Fruit fly (Drosophila melanogaster) whole organism, embryonic: ENCODE results near the gene Sik2.

ENCODE experiments used
- CG10209 ChIP-seq: fragments of 200-800 bp; sonication (Bioruptor generic); optimal IDR thresholded peaks from 3 replicates; lab custom pipeline; 2017; ENCODE audit warnings: missing biosample characterization, mild to moderate bottlenecking, missing genetic modification characterization, missing genetic modification reagents
- CG10462 ChIP-seq: fragments of 200-800 bp; sonication (Bioruptor generic); optimal IDR thresholded peaks from 2 replicates; lab custom pipeline; 2016; ENCODE audit warnings: missing biosample characterization, missing genetic modification characterization
- CG10543 ChIP-seq: fragments of 200-800 bp; sonication (Bioruptor generic); optimal IDR thresholded peaks from 3 replicates; lab custom pipeline; 2017; ENCODE audit warnings: missing biosample characterization, mild to moderate bottlenecking, missing genetic modification characterization, moderate library complexity
- CG10654 ChIP-seq: fragments of 200-800 bp; sonication (Bioruptor generic); optimal IDR thresholded peaks from 2 replicates; lab custom pipeline; 2016; ENCODE audit warnings: missing biosample characterization, missing genetic modification characterization
- CG10979 ChIP-seq: fragments of 200-800 bp; sonication (Bioruptor generic); optimal IDR thresholded peaks from 2 replicates; lab custom pipeline; 2018; ENCODE audit warnings: missing biosample characterization, mild to moderate bottlenecking, missing genetic modification characterization, moderate library complexity
- CG13624 ChIP-seq: fragments of 200-800 bp; sonication (Bioruptor generic); optimal IDR thresholded peaks from 2 replicates; lab custom pipeline; 2016; ENCODE audit warnings: missing biosample characterization, missing genetic modification characterization
- CG14441 ChIP-seq: fragments of 200-800 bp; sonication (Bioruptor generic); IDR thresholded peaks from 2 replicates; pipeline ENCODE4 v1.3.6; 2022; ENCODE audit warnings: missing biosample characterization, missing genetic modification characterization
- CG15514 ChIP-seq: fragments of 200-800 bp; sonication (Bioruptor generic); optimal IDR thresholded peaks from 3 replicates; lab custom pipeline; 2017; ENCODE audit warnings: missing biosample characterization, missing genetic modification characterization, mild to moderate bottlenecking, moderate library complexity, missing genetic modification reagents
- CG15601 ChIP-seq: fragments of 200-800 bp; sonication (Bioruptor generic); optimal IDR thresholded peaks from 3 replicates; lab custom pipeline; 2019; ENCODE audit warnings: missing biosample characterization, mild to moderate bottlenecking, missing genetic modification characterization, moderate library complexity
- CG17385 ChIP-seq: fragments of 200-800 bp; sonication (Bioruptor generic); optimal IDR thresholded peaks from 3 replicates; lab custom pipeline; 2018; ENCODE audit warnings: missing biosample characterization, mild to moderate bottlenecking, missing genetic modification characterization
- CG17802 ChIP-seq: fragments of 200-800 bp; sonication (Bioruptor generic); optimal IDR thresholded peaks from 2 replicates; lab custom pipeline; 2018; ENCODE audit warnings: missing biosample characterization, mild to moderate bottlenecking, missing genetic modification characterization, moderate library complexity
- CG1792 ChIP-seq: fragments of 200-800 bp; sonication (Bioruptor generic); optimal IDR thresholded peaks from 2 replicates; lab custom pipeline; 2016; ENCODE audit warnings: missing biosample characterization, missing genetic modification characterization
- CG1832 ChIP-seq: fragments of 200-800 bp; sonication (Bioruptor generic); optimal IDR thresholded peaks from 2 replicates; lab custom pipeline; 2017; ENCODE audit warnings: missing biosample characterization, mild to moderate bottlenecking, missing genetic modification characterization, inconsistent platforms
- CG3065 ChIP-seq: fragments of 200-800 bp; sonication (Bioruptor generic); optimal IDR thresholded peaks from 2 replicates; lab custom pipeline; 2016; ENCODE audit warnings: missing biosample characterization, missing genetic modification characterization
- CG33213 ChIP-seq: fragments of 200-800 bp; sonication (Bioruptor generic); optimal IDR thresholded peaks from 3 replicates; lab custom pipeline; 2016; ENCODE audit warnings: missing biosample characterization, missing genetic modification characterization
- CG33557 ChIP-seq: fragments of 200-800 bp; sonication (Bioruptor generic); optimal IDR thresholded peaks from 2 replicates; lab custom pipeline; 2019; ENCODE audit warnings: missing biosample characterization, mild to moderate bottlenecking, missing genetic modification characterization, moderate library complexity
- CG3726 ChIP-seq: fragments of 200-800 bp; sonication (Bioruptor generic); IDR thresholded peaks from 3 replicates; pipeline ENCODE4, ENCODE4 v1.3.6; 2022; ENCODE audit warnings: missing biosample characterization, missing genetic modification characterization
- CG3838 ChIP-seq: fragments of 200-800 bp; sonication (Bioruptor generic); optimal IDR thresholded peaks from 3 replicates; lab custom pipeline; 2016; ENCODE audit warnings: missing biosample characterization, missing genetic modification characterization
- CG4328 ChIP-seq: fragments of 200-800 bp; sonication (Bioruptor generic); optimal IDR thresholded peaks from 3 replicates; lab custom pipeline; 2017; ENCODE audit warnings: missing biosample characterization, missing genetic modification reagents, missing genetic modification characterization
- CG4730 ChIP-seq: fragments of 200-800 bp; sonication (Bioruptor generic); IDR thresholded peaks from 2 replicates; pipeline ENCODE4 v1.3.6; 2022; ENCODE audit warnings: missing biosample characterization, missing genetic modification characterization
- CG5245 ChIP-seq: fragments of 200-800 bp; sonication (Bioruptor generic); optimal IDR thresholded peaks from 3 replicates; lab custom pipeline; 2016; ENCODE audit warnings: missing biosample characterization, missing genetic modification characterization
- CG9215 ChIP-seq: fragments of 200-800 bp; sonication (Bioruptor generic); IDR thresholded peaks from 2 replicates; pipeline ENCODE4 v1.3.6; 2022; ENCODE audit warnings: missing biosample characterization, missing genetic modification characterization
- D19A ChIP-seq: fragments of 200-800 bp; optimal IDR thresholded peaks from 3 replicates; lab custom pipeline; 2019; ENCODE audit warnings: missing biosample characterization, mild to moderate bottlenecking, missing genetic modification characterization, moderate library complexity
- Dip3 ChIP-seq: fragments of 200-800 bp; sonication (Bioruptor generic); optimal IDR thresholded peaks from 3 replicates; lab custom pipeline; 2016; ENCODE audit warnings: missing biosample characterization, missing genetic modification characterization
- Dll ChIP-seq: fragments of 200-800 bp; sonication (Bioruptor generic); IDR thresholded peaks from 4 replicates; pipeline ENCODE4 v1.3.6; 2022; ENCODE audit warnings: missing biosample characterization, missing genetic modification characterization; ENCODE audit not compliant: partially characterized antibody
- GATAe ChIP-seq: fragments of 200-800 bp; sonication (Bioruptor generic); conservative IDR thresholded peaks from 2 replicates; pipeline ENCODE4 v1.3.6; 2022; ENCODE audit warnings: missing biosample characterization, missing genetic modification characterization
- HmgD ChIP-seq: fragments of 200-800 bp; sonication (Bioruptor generic); optimal IDR thresholded peaks from 3 replicates; lab custom pipeline; 2016; ENCODE audit warnings: missing biosample characterization, missing genetic modification characterization
- Hr39 ChIP-seq: fragments of >200 bp; optimal IDR thresholded peaks from 2 replicates; lab custom pipeline; 2017
- Lim3 ChIP-seq: fragments of 200-800 bp; sonication (Bioruptor generic); IDR thresholded peaks from 2 replicates; pipeline ENCODE4 v1.3.6; 2022; ENCODE audit warnings: missing biosample characterization, missing genetic modification characterization
- MESR4 ChIP-seq: fragments of 200-800 bp; sonication (Bioruptor generic); optimal IDR thresholded peaks from 2 replicates; lab custom pipeline; 2018; ENCODE audit warnings: missing biosample characterization, mild to moderate bottlenecking, missing genetic modification characterization, moderate library complexity
- NC2α ChIP-seq: fragments of 200-800 bp; sonication (Bioruptor generic); optimal IDR thresholded peaks from 2 replicates; lab custom pipeline; 2016; ENCODE audit warnings: missing biosample characterization, missing genetic modification characterization
- NC2β ChIP-seq: fragments of 200-800 bp; sonication (Bioruptor generic); optimal IDR thresholded peaks from 2 replicates; lab custom pipeline; 2016; ENCODE audit warnings: missing biosample characterization, missing genetic modification characterization
- Sry-δ ChIP-seq: fragments of 200-800 bp; sonication (Bioruptor generic); optimal IDR thresholded peaks from 2 replicates; lab custom pipeline; 2016; ENCODE audit warnings: missing biosample characterization, missing genetic modification characterization
- Tbp ChIP-seq: fragments of >200 bp; optimal IDR thresholded peaks from 2 replicates; lab custom pipeline; 2018; ENCODE audit warnings: missing biosample characterization, missing genetic modification characterization
- ac ChIP-seq: fragments of 200-800 bp; sonication (Bioruptor generic); optimal IDR thresholded peaks from 3 replicates; lab custom pipeline; 2017; ENCODE audit warnings: missing biosample characterization, mild to moderate bottlenecking, missing genetic modification characterization
- amos ChIP-seq: fragments of 200-800 bp; sonication (Bioruptor generic); IDR thresholded peaks from 2 replicates; pipeline ENCODE4 v1.3.6; 2022; ENCODE audit warnings: missing biosample characterization, missing genetic modification characterization; ENCODE audit not compliant: partially characterized antibody
- ci ChIP-seq: fragments of 200-800 bp; sonication (Bioruptor generic); IDR thresholded peaks from 3 replicates; pipeline ENCODE4 v1.3.6; 2022; ENCODE audit warnings: missing biosample characterization, missing genetic modification characterization
- dmrt11E ChIP-seq: fragments of 200-800 bp; sonication (Bioruptor generic); optimal IDR thresholded peaks from 3 replicates; lab custom pipeline; 2018; ENCODE audit warnings: missing biosample characterization, mild to moderate bottlenecking, missing genetic modification characterization, moderate library complexity
- jing ChIP-seq: fragments of 200-800 bp; sonication (Bioruptor generic); optimal IDR thresholded peaks from 2 replicates; lab custom pipeline; 2018; ENCODE audit warnings: missing biosample characterization, mild to moderate bottlenecking, missing genetic modification characterization
- jumu ChIP-seq: fragments of 200-800 bp; sonication (Bioruptor generic); optimal IDR thresholded peaks from 3 replicates; lab custom pipeline; 2016; ENCODE audit warnings: missing biosample characterization, missing genetic modification characterization
- knrl ChIP-seq: fragments of 200-800 bp; sonication (Bioruptor generic); IDR thresholded peaks from 3 replicates; pipeline ENCODE4 v1.3.6; 2022; ENCODE audit warnings: missing biosample characterization, missing genetic modification characterization; ENCODE audit not compliant: partially characterized antibody
- lilli ChIP-seq: fragments of 200-800 bp; sonication (Bioruptor generic); optimal IDR thresholded peaks from 3 replicates; lab custom pipeline; 2016; ENCODE audit warnings: missing biosample characterization, missing genetic modification characterization
- mld ChIP-seq: fragments of 200-800 bp; sonication (Bioruptor generic); IDR thresholded peaks from 3 replicates; pipeline ENCODE4 v1.3.6; 2022; ENCODE audit warnings: missing biosample characterization, missing genetic modification characterization; ENCODE audit not compliant: partially characterized antibody
- nom ChIP-seq: fragments of 200-800 bp; sonication (Bioruptor generic); optimal IDR thresholded peaks from 2 replicates; lab custom pipeline; 2017; ENCODE audit warnings: missing biosample characterization, missing genetic modification characterization, mild to moderate bottlenecking, moderate library complexity, missing genetic modification reagents
- psq ChIP-seq: fragments of 200-800 bp; sonication (Bioruptor generic); optimal IDR thresholded peaks from 2 replicates; lab custom pipeline; 2017; ENCODE audit warnings: missing biosample characterization, missing genetic modification characterization
- sob ChIP-seq: fragments of 200-800 bp; sonication (Bioruptor generic); IDR thresholded peaks from 2 replicates; pipeline ENCODE4 v1.3.6; 2022; ENCODE audit warnings: missing biosample characterization, missing genetic modification characterization
- sqz ChIP-seq: fragments of 200-800 bp; sonication (Bioruptor generic); optimal IDR thresholded peaks from 3 replicates; lab custom pipeline; 2018; ENCODE audit warnings: missing biosample characterization, mild to moderate bottlenecking, missing genetic modification characterization
- stwl ChIP-seq: fragments of 200-800 bp; sonication (Bioruptor generic); optimal IDR thresholded peaks from 3 replicates; lab custom pipeline; 2018; ENCODE audit warnings: missing biosample characterization, mild to moderate bottlenecking, missing genetic modification characterization, moderate library complexity
- tll ChIP-seq, 2 experiments: fragments of 200-800 bp in 1 of 2; fragments of >200 bp in 1 of 2; sonication (Bioruptor generic) in 1 of 2; optimal IDR thresholded peaks; 2 replicates each; lab custom pipeline; 2017 to 2019; ENCODE audit warnings: missing biosample characterization in 2 of 2, missing genetic modification characterization in 2 of 2, mild to moderate bottlenecking in 1 of 2, moderate library complexity in 1 of 2
- tna ChIP-seq: fragments of 200-800 bp; sonication (Bioruptor generic); IDR thresholded peaks from 2 replicates; pipeline ENCODE4 v1.3.6; 2022; ENCODE audit warnings: missing biosample characterization, missing genetic modification characterization; ENCODE audit not compliant: partially characterized antibody
- vnd ChIP-seq: fragments of 200-800 bp; sonication (Bioruptor generic); IDR thresholded peaks from 3 replicates; pipeline ENCODE4 v1.3.6; 2022; ENCODE audit warnings: missing biosample characterization, missing genetic modification characterization; ENCODE audit not compliant: partially characterized antibody

Sik2 gene

dm6 chrX:2083109-2083508 is 21.4 kb upstream of the Sik2 start (continued):
- no peak for TF ChIP-seq ac (GFP tag; lab: Kevin White, UChicago)
- no peak for TF ChIP-seq vnd
- no peak for TF ChIP-seq CG3065
- no peak for TF ChIP-seq mld (GFP tag; lab: Robert Waterston, UW)
- TF ChIP-seq dmrt11E (tag; lab: Kevin White, UChicago) = no peak
- no peak for TF ChIP-seq stwl
- TF ChIP-seq amos (GFP tag; lab: Robert Waterston, UW) = no peak
- no peak for TF ChIP-seq CG33557
- TF ChIP-seq ci = peak; percentile 54; the same call in 2 of the 3 replicates
- TF ChIP-seq knrl = no peak
- TF ChIP-seq sob (GFP tag; lab: Robert Waterston, UW) = peak; percentile 77
- TF ChIP-seq CG17802 (tag; lab: Kevin White, UChicago) = no peak
- no peak for TF ChIP-seq D19A (tag; lab: Kevin White, UChicago)
- TF ChIP-seq CG1832 (GFP tag; lab: Kevin White, UChicago) = no peak
- no peak for TF ChIP-seq Sry-δ (GFP tag; lab: Kevin White, UChicago)
- no peak for TF ChIP-seq psq
- TF ChIP-seq CG10979 (tag; lab: Kevin White, UChicago) = no peak
- no peak for TF ChIP-seq CG3726
- TF ChIP-seq Tbp (GFP tag; lab: Kevin White, UChicago) = no peak
- TF ChIP-seq CG4730 (GFP tag; lab: Robert Waterston, UW) = no peak
- TF ChIP-seq NC2β (GFP tag; lab: Kevin White, UChicago) = no peak
- no peak for TF ChIP-seq CG10654 (GFP tag; lab: Kevin White, UChicago)
- TF ChIP-seq CG13624 (GFP tag; lab: Kevin White, UChicago) = peak; percentile 60
- TF ChIP-seq CG15601 (tag; lab: Kevin White, UChicago) = no peak
- TF ChIP-seq CG4328 (GFP tag; lab: Kevin White, UChicago) = no peak
- peak; percentile 50; the same call in 1 of the 2 replicates for TF ChIP-seq CG14441 (GFP tag; lab: Robert Waterston, UW)
- peak; percentile 2 for TF ChIP-seq jumu (GFP tag; lab: Kevin White, UChicago)
- TF ChIP-seq Hr39 (lab: Kevin White, UChicago) = no peak
- peak; percentile 59 for TF ChIP-seq CG15514 (GFP tag; lab: Kevin White, UChicago)
- TF ChIP-seq lilli (GFP tag; lab: Kevin White, UChicago) = peak; percentile 80
- no peak for TF ChIP-seq Dll (GFP tag; lab: Robert Waterston, UW)
- TF ChIP-seq CG10543 (GFP tag; lab: Kevin White, UChicago) = peak; percentile 49
- peak; percentile 17 for TF ChIP-seq CG5245
- peak; percentile 40 for TF ChIP-seq CG10209 (GFP tag; lab: Kevin White, UChicago)
- TF ChIP-seq CG3838 (GFP tag; lab: Kevin White, UChicago) = no peak
- no peak for TF ChIP-seq jing (GFP tag; lab: Kevin White, UChicago)
- TF ChIP-seq Dip3 (GFP tag; lab: Kevin White, UChicago) = peak; percentile 66
- peak; percentile 56 for TF ChIP-seq nom
- peak; percentile 33 for TF ChIP-seq CG17385 (GFP tag; lab: Kevin White, UChicago)
- TF ChIP-seq HmgD (GFP tag; lab: Kevin White, UChicago) = peak; percentile 36
- no peak for TF ChIP-seq MESR4
- peak; percentile 79 for TF ChIP-seq CG9215 (GFP tag; lab: Robert Waterston, UW)
- TF ChIP-seq NC2α (GFP tag; lab: Kevin White, UChicago) = no peak
- no peak for TF ChIP-seq tll (GFP tag; optimal IDR thresholded peaks at IDR 0.05; lab: Kevin White, UChicago)
- no peak for TF ChIP-seq CG10462
- no peak for TF ChIP-seq Lim3 (GFP tag; lab: Robert Waterston, UW)
- TF ChIP-seq GATAe (GFP tag; lab: Robert Waterston, UW) = no peak
- TF ChIP-seq sqz (GFP tag; lab: Kevin White, UChicago) = no peak
- peak; percentile 7 for TF ChIP-seq CG33213
- peak; percentile 12 for TF ChIP-seq CG1792
- TF ChIP-seq tna = no peak
